Worm (Caenorhabditis elegans) whole organism, L1 larva: ENCODE results near the gene fpn-1.2.

Source experiments
- C16A3.4 ChIP-seq: fragments of 150-350 bp; optimal IDR thresholded peaks from 2 replicates; lab custom pipeline; 2014; ENCODE audit warnings: missing biosample characterization, missing genetic modification characterization
- fkh-10 ChIP-seq: sonication (generic microtip); optimal IDR thresholded peaks from 2 replicates; lab custom pipeline; 2017; ENCODE audit warnings: missing biosample characterization, missing genetic modification reagents, missing genetic modification characterization
- irx-1 ChIP-seq: sonication (generic microtip); optimal IDR thresholded peaks from 2 replicates; lab custom pipeline; 2016; ENCODE audit warnings: missing genetic modification characterization, missing compliant biosample characterization
- lsy-2 ChIP-seq, 2 experiments: fragments of 150-350 bp; optimal IDR thresholded peaks; 2 replicates each; lab custom pipeline; 2014; ENCODE audit warnings: missing biosample characterization in 2 of 2, missing genetic modification characterization in 2 of 2
- nhr-11 ChIP-seq: fragments of 150-350 bp; optimal IDR thresholded peaks from 2 replicates; lab custom pipeline; 2014; ENCODE audit warnings: missing biosample characterization, missing genetic modification characterization
- nhr-28 ChIP-seq: fragments of 150-350 bp; optimal IDR thresholded peaks from 2 replicates; lab custom pipeline; 2014; ENCODE audit warnings: missing biosample characterization, missing genetic modification characterization
- pqm-1 ChIP-seq: sonication (generic microtip); optimal IDR thresholded peaks from 3 replicates; lab custom pipeline; 2017; ENCODE audit warnings: missing biosample characterization, missing genetic modification characterization
- snpc-4 ChIP-seq: fragments of 150-350 bp; optimal IDR thresholded peaks from 2 replicates; lab custom pipeline; 2014; ENCODE audit warnings: missing biosample characterization, missing genetic modification characterization

DNA sequence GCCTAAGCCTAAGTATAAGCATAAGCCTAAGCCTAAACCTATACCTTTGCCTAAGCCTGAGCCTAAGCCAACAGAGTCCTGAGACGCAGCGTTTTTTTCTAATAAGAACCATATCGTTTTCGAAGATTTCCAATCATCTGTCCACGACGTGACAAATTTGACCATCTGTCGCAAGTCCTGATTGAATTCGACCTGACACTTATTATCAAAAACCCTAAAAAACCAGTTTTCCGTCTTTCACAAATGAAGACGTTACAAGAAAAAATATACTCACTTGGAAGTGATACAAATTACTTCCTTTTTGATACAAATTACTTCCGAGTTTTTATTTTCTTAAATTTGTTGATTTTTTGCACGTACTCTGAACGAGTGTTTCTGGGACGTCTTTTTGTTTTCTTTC lies 26.3 kb downstream of the fpn-1.2 start:
- TF ChIP-seq C16A3.4, result no peak
- TF ChIP-seq nhr-28 (tag; lab: Kevin White, UChicago), result no peak
- no peak for TF ChIP-seq lsy-2 (tag; optimal IDR thresholded peaks at IDR 0.05; lab: Kevin White, UChicago)
- TF ChIP-seq nhr-11 (tag; lab: Kevin White, UChicago), result no peak
- no peak for TF ChIP-seq pqm-1
- no peak for TF ChIP-seq fkh-10 (GFP tag; lab: Kevin White, UChicago)
- TF ChIP-seq snpc-4 (tag; lab: Kevin White, UChicago), result no peak
- TF ChIP-seq irx-1 (tag; lab: Kevin White, UChicago), result no peak
